Fruit fly (Drosophila melanogaster): ENCODE results near the gene CG2116.

CG2116 gene

dm6 chrX:8091017-8091620, 38.5 kb upstream of the CG2116 start (continued):
- peak; percentile 88 for TF ChIP-seq CG9437 (GFP tag; optimal IDR thresholded peaks at IDR 0.05)
- TF ChIP-seq Xbp1 (GFP tag; optimal IDR thresholded peaks at IDR 0.05): peak; percentile 97
- TF ChIP-seq CG1832 (GFP tag; optimal IDR thresholded peaks at IDR 0.05): no peak
- TF ChIP-seq amos (GFP tag; IDR thresholded peaks at IDR 0.05; ENCODE audit: partially characterized antibody): no peak
- no peak for TF ChIP-seq CG16813 (GFP tag; IDR thresholded peaks at IDR 0.05; ENCODE audit: partially characterized antibody)
- TF ChIP-seq crp (GFP tag; optimal IDR thresholded peaks at IDR 0.05): peak in 1 of 2 experiments; percentile 71
- TF ChIP-seq crc (GFP tag; optimal IDR thresholded peaks at IDR 0.05): peak; percentile 75
- peak; percentile 96 for TF ChIP-seq Ravus (GFP tag; IDR thresholded peaks at IDR 0.05)
- peak; percentile 93 for TF ChIP-seq CG5245 (GFP tag; optimal IDR thresholded peaks at IDR 0.05)
- no peak for TF ChIP-seq lov (optimal IDR thresholded peaks at IDR 0.05)
- peak; percentile 97 for TF ChIP-seq lov (GFP tag; IDR thresholded peaks at IDR 0.05)
- peak; percentile 67; the same call in 3 of the 4 replicates for TF ChIP-seq Dll (GFP tag; IDR thresholded peaks at IDR 0.05; ENCODE audit: partially characterized antibody)
- TF ChIP-seq CG8290 (GFP tag; optimal IDR thresholded peaks at IDR 0.05): peak; percentile 70
- peak; percentile 35 to 92 for TF ChIP-seq CG8290 (tag; optimal IDR thresholded peaks at IDR 0.05)
- peak; percentile 83 for TF ChIP-seq CG12744 (GFP tag; optimal IDR thresholded peaks at IDR 0.05)
- TF ChIP-seq psq (GFP tag; optimal IDR thresholded peaks at IDR 0.05): peak; percentile 81
- TF ChIP-seq crol (GFP tag; IDR thresholded peaks at IDR 0.05): peak; percentile 94
- peak; percentile 98 for TF ChIP-seq ara (GFP tag; IDR thresholded peaks at IDR 0.05)
- peak; percentile 90 for TF ChIP-seq cato (GFP tag; optimal IDR thresholded peaks at IDR 0.05; ENCODE audit: borderline replicate concordance)
- TF ChIP-seq slou (GFP tag; optimal IDR thresholded peaks at IDR 0.05): peak; percentile 94
- TF ChIP-seq jigr1 (GFP tag; IDR thresholded peaks at IDR 0.05): peak; percentile 94
- no peak for TF ChIP-seq Kr (GFP tag; optimal IDR thresholded peaks at IDR 0.05)
- TF ChIP-seq gro (GFP tag; optimal IDR thresholded peaks at IDR 0.05): peak; percentile 90
- peak; percentile 99 for TF ChIP-seq slbo (GFP tag; IDR thresholded peaks at IDR 0.05)
- peak; percentile 93 for TF ChIP-seq ewg (GFP tag; optimal IDR thresholded peaks at IDR 0.05)
- TF ChIP-seq pan (optimal IDR thresholded peaks at IDR 0.05): no peak
- peak in 1 of 2 experiments; percentile 99 for TF ChIP-seq pan (GFP tag; optimal IDR thresholded peaks at IDR 0.05 in 1 of 2, IDR thresholded peaks at IDR 0.05 in 1 of 2)
- TF ChIP-seq lilli (GFP tag; optimal IDR thresholded peaks at IDR 0.05): peak; percentile 97
- peak; percentile 91 for TF ChIP-seq CG3407 (GFP tag; optimal IDR thresholded peaks at IDR 0.05)
- peak; percentile 98 for TF ChIP-seq Ptx1 (GFP tag; IDR thresholded peaks at IDR 0.05)
- peak; percentile 76 for TF ChIP-seq YL-1 (GFP tag; optimal IDR thresholded peaks at IDR 0.05)
- peak; percentile 91 for TF ChIP-seq ems (GFP tag; optimal IDR thresholded peaks at IDR 0.05)
- peak; percentile 98 for TF ChIP-seq CG2120 (GFP tag; optimal IDR thresholded peaks at IDR 0.05)
- peak; percentile 91 for TF ChIP-seq CG10654 (GFP tag; optimal IDR thresholded peaks at IDR 0.05)
- TF ChIP-seq D (optimal IDR thresholded peaks at IDR 0.05): no peak
- peak; percentile 93 for TF ChIP-seq D (GFP tag; optimal IDR thresholded peaks at IDR 0.05)
- TF ChIP-seq CG6854 (GFP tag; optimal IDR thresholded peaks at IDR 0.05): peak; percentile 96
- TF ChIP-seq Dad (GFP tag; optimal IDR thresholded peaks at IDR 0.05): peak; percentile 91
- peak; percentile 90 for TF ChIP-seq D19B (GFP tag; optimal IDR thresholded peaks at IDR 0.05)
- TF ChIP-seq CG13775 (GFP tag; optimal IDR thresholded peaks at IDR 0.05): peak; percentile 94
- peak; percentile 79 for TF ChIP-seq dan (GFP tag; IDR thresholded peaks at IDR 0.05)
- peak; percentile 71 for TF ChIP-seq CG7271 (tag; optimal IDR thresholded peaks at IDR 0.05)
- no peak for TF ChIP-seq CG6791 (GFP tag; IDR thresholded peaks at IDR 0.05; ENCODE audit: partially characterized antibody)
- TF ChIP-seq CG15601 (tag; optimal IDR thresholded peaks at IDR 0.05): peak; percentile 91
- peak; percentile 57 for TF ChIP-seq eyg (GFP tag; optimal IDR thresholded peaks at IDR 0.05)
- TF ChIP-seq Tbp (GFP tag; optimal IDR thresholded peaks at IDR 0.05): no peak
- peak; percentile 97 for TF ChIP-seq CG32767 (GFP tag; IDR thresholded peaks at IDR 0.05)
- peak; percentile 79 for TF ChIP-seq Bdp1 (GFP tag; optimal IDR thresholded peaks at IDR 0.05)
- peak; percentile 99 for TF ChIP-seq tgo (GFP tag; IDR thresholded peaks at IDR 0.05)
- peak; percentile 96 for TF ChIP-seq CG17568 (GFP tag; optimal IDR thresholded peaks at IDR 0.05)
- TF ChIP-seq vnd (GFP tag; IDR thresholded peaks at IDR 0.05; ENCODE audit: partially characterized antibody): no peak
